Fruit fly (Drosophila melanogaster): ENCODE data around the gene Cyp28a5.

Gene Cyp28a5

DNA sequence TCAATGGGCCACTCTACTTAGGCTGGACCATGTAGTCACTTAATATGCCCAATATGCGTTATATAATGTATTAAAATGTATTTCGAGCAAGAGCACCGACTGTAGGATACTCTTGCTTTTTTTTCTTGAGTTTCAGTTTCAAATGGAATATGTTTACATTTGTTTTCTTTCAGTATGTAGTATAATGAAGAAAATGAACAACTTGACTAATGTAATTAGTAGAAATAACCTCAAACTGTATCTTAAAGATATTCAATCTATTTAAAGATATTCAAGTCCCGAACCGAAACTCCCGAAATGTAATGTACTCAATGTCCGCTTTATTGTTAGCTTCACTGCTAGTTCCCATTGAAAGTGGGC lies 47.6 kb downstream of the Cyp28a5 start (continued):
- TF ChIP-seq CG12391 (tag; optimal IDR thresholded peaks at IDR 0.05) = peak; percentile 54
- TF ChIP-seq CG2875 (GFP tag; optimal IDR thresholded peaks at IDR 0.05) = no peak
- peak; percentile 61 for TF ChIP-seq Ssrp (tag; optimal IDR thresholded peaks at IDR 0.05)
- peak; percentile 27 for TF ChIP-seq tgo (GFP tag; IDR thresholded peaks at IDR 0.05)
- TF ChIP-seq unpg (GFP tag; optimal IDR thresholded peaks at IDR 0.05) = peak; percentile 52
- no peak for TF ChIP-seq Ravus (GFP tag; IDR thresholded peaks at IDR 0.05)
- TF ChIP-seq Hr39 (optimal IDR thresholded peaks at IDR 0.05) = no peak
- TF ChIP-seq CG10979 (tag; optimal IDR thresholded peaks at IDR 0.05) = peak; percentile 61
- TF ChIP-seq sens-2 (GFP tag; IDR thresholded peaks at IDR 0.05) = no peak
- TF ChIP-seq wdn (GFP tag; IDR thresholded peaks at IDR 0.05) = no peak
- TF ChIP-seq CG34376 (GFP tag; optimal IDR thresholded peaks at IDR 0.05) = no peak
- no peak for TF ChIP-seq Nf-YC (tag; optimal IDR thresholded peaks at IDR 0.05)
- no peak for TF ChIP-seq CG8924 (tag; optimal IDR thresholded peaks at IDR 0.05)
- TF ChIP-seq CG17612 (GFP tag; IDR thresholded peaks at IDR 0.05) = no peak
- no peak for TF ChIP-seq btn (GFP tag; optimal IDR thresholded peaks at IDR 0.05)
- peak; percentile 57 for TF ChIP-seq CG18262 (tag; optimal IDR thresholded peaks at IDR 0.05)
- TF ChIP-seq CG3407 (GFP tag; optimal IDR thresholded peaks at IDR 0.05) = no peak
- peak; percentile 22; the same call in 1 of the 2 replicates for TF ChIP-seq CG17328 (GFP tag; IDR thresholded peaks at IDR 0.05)
- TF ChIP-seq Hsf (GFP tag; optimal IDR thresholded peaks at IDR 0.05) = peak; percentile 44
- TF ChIP-seq CG8944 (GFP tag; optimal IDR thresholded peaks at IDR 0.05) = no peak
- TF ChIP-seq eve (GFP tag; optimal IDR thresholded peaks at IDR 0.05) = peak in 1 of 2 experiments; percentile 60
- TF ChIP-seq unc-4 (GFP tag; IDR thresholded peaks at IDR 0.05; ENCODE audit: partially characterized antibody) = no peak
- peak; percentile 20; the same call in 1 of the 2 replicates for TF ChIP-seq ranshi (GFP tag; IDR thresholded peaks at IDR 0.05)
- TF ChIP-seq az2 (GFP tag; optimal IDR thresholded peaks at IDR 0.05) = peak; percentile 22
- peak; percentile 73 for TF ChIP-seq CG7839 (tag; optimal IDR thresholded peaks at IDR 0.05)
- peak; percentile 27 for TF ChIP-seq CG4424 (GFP tag; optimal IDR thresholded peaks at IDR 0.05)
- no peak for TF ChIP-seq Fer2 (tag; optimal IDR thresholded peaks at IDR 0.05)
- 0 out of 3 replicates have a peak, but pooled peaks have one; percentile 12 for TF ChIP-seq CG7357 (GFP tag; IDR thresholded peaks at IDR 0.05)
- peak; percentile 33; the same call in 1 of the 2 replicates for TF ChIP-seq CG14667 (GFP tag; IDR thresholded peaks at IDR 0.05)
- no peak for TF ChIP-seq CG1647 (GFP tag; optimal IDR thresholded peaks at IDR 0.05)
- TF ChIP-seq cad (GFP tag; optimal IDR thresholded peaks at IDR 0.05) = no peak
- peak; percentile 33 for TF ChIP-seq CG10366 (GFP tag; IDR thresholded peaks at IDR 0.05)
- TF ChIP-seq CG3726 (GFP tag; IDR thresholded peaks at IDR 0.05) = no peak
- peak; percentile 43 for TF ChIP-seq Dip3 (GFP tag; optimal IDR thresholded peaks at IDR 0.05)
- peak; percentile 28 for TF ChIP-seq bcd (GFP tag; optimal IDR thresholded peaks at IDR 0.05)
- TF ChIP-seq Fer3 (tag; optimal IDR thresholded peaks at IDR 0.05) = no peak
- TF ChIP-seq Awh (GFP tag; IDR thresholded peaks at IDR 0.05) = 0 out of 2 replicates have a peak, but pooled peaks have one; percentile 5
- TF ChIP-seq Abd-B (GFP tag; optimal IDR thresholded peaks at IDR 0.05) = peak; percentile 58
- TF ChIP-seq Poxn (GFP tag; IDR thresholded peaks at IDR 0.05) = no peak; the same call in 1 of the 2 replicates
- TF ChIP-seq CG10267 (tag; optimal IDR thresholded peaks at IDR 0.05) = peak; percentile 29
- TF ChIP-seq CG8765 (GFP tag; IDR thresholded peaks at IDR 0.05) = no peak
- no peak for TF ChIP-seq crp (GFP tag; optimal IDR thresholded peaks at IDR 0.05)
- TF ChIP-seq psq (GFP tag; optimal IDR thresholded peaks at IDR 0.05) = no peak
- peak; percentile 25 for TF ChIP-seq CG9817 (tag; optimal IDR thresholded peaks at IDR 0.05)
- TF ChIP-seq cato (GFP tag; optimal IDR thresholded peaks at IDR 0.05; ENCODE audit: borderline replicate concordance) = peak; percentile 22
- no peak for TF ChIP-seq CG11456 (GFP tag; IDR thresholded peaks at IDR 0.05)
- peak; percentile 51 for TF ChIP-seq CG17385 (GFP tag; optimal IDR thresholded peaks at IDR 0.05)
- TF ChIP-seq HLH3B (GFP tag; IDR thresholded peaks at IDR 0.05) = no peak; the same call in 1 of the 2 replicates
- no peak for TF ChIP-seq cg (GFP tag; optimal IDR thresholded peaks at IDR 0.05)
- peak; percentile 26; the same call in 1 of the 2 replicates for TF ChIP-seq ara (GFP tag; IDR thresholded peaks at IDR 0.05)
- no peak for TF ChIP-seq CG18476 (GFP tag; optimal IDR thresholded peaks at IDR 0.05)
- peak; percentile 34; the same call in 1 of the 2 replicates for TF ChIP-seq vvl (GFP tag; IDR thresholded peaks at IDR 0.05)
